Fruit fly (Drosophila melanogaster) whole organism, wandering third instar larva: ENCODE results near the gene fliI.

Source experiments
- Abd-B ChIP-seq: fragments of >200 bp; optimal IDR thresholded peaks from 2 replicates; lab custom pipeline; 2017; ENCODE audit warnings: missing biosample characterization, missing genetic modification characterization
- CG32264 ChIP-seq: fragments of 200-800 bp; sonication (Bioruptor generic); optimal IDR thresholded peaks from 2 replicates; lab custom pipeline; 2016; ENCODE audit warnings: missing biosample characterization, missing genetic modification characterization
- CG9705 ChIP-seq: fragments of 200-800 bp; sonication (Bioruptor generic); optimal IDR thresholded peaks from 2 replicates; lab custom pipeline; 2018; ENCODE audit warnings: missing biosample characterization, mild to moderate bottlenecking, missing genetic modification characterization
- CrebA ChIP-seq: fragments of 200-800 bp; sonication (Bioruptor generic); optimal IDR thresholded peaks from 2 replicates; lab custom pipeline; 2016; ENCODE audit warnings: missing biosample characterization, mild to moderate bottlenecking, missing genetic modification characterization, borderline replicate concordance
- Dfd ChIP-seq: fragments of >200 bp; optimal IDR thresholded peaks from 2 replicates; lab custom pipeline; 2017; ENCODE audit warnings: missing biosample characterization, missing genetic modification characterization
- Dif ChIP-seq: fragments of 200-275, 200-300 bp; sonication (Bioruptor generic); optimal IDR thresholded peaks from 2 replicates; lab custom pipeline; 2018; ENCODE audit warnings: missing biosample characterization, missing genetic modification characterization; ENCODE audit not compliant: partially characterized antibody
- GATAd ChIP-seq: sonication (Bioruptor generic); optimal IDR thresholded peaks from 2 replicates; lab custom pipeline; 2016; ENCODE audit warnings: missing biosample characterization, missing genetic modification characterization
- HLH106 ChIP-seq: fragments of 200-800 bp; optimal IDR thresholded peaks from 3 replicates; lab custom pipeline; 2019; ENCODE audit warnings: missing biosample characterization, mild to moderate bottlenecking, missing genetic modification characterization, moderate library complexity
- Hnf4 ChIP-seq: fragments of 200-800 bp; sonication (Bioruptor generic); optimal IDR thresholded peaks from 2 replicates; lab custom pipeline; 2016; ENCODE audit warnings: missing biosample characterization, mild to moderate bottlenecking, missing genetic modification characterization
- Hr78 ChIP-seq: fragments of >200 bp; optimal IDR thresholded peaks from 2 replicates; lab custom pipeline; 2017; ENCODE audit warnings: missing biosample characterization, missing genetic modification characterization
- Hr83 ChIP-seq: fragments of 200-300 bp; sonication (Bioruptor generic); optimal IDR thresholded peaks from 2 replicates; lab custom pipeline; 2016; ENCODE audit warnings: missing biosample characterization, mild to moderate bottlenecking, missing genetic modification characterization, moderate library complexity; ENCODE audit not compliant: poor library complexity, severe bottlenecking
- Jra ChIP-seq: sonication (Bioruptor generic); optimal IDR thresholded peaks from 2 replicates; lab custom pipeline; 2016; ENCODE audit warnings: missing biosample characterization, missing genetic modification characterization
- Mio ChIP-seq: sonication (Bioruptor generic); optimal IDR thresholded peaks from 2 replicates; lab custom pipeline; 2016; ENCODE audit warnings: missing biosample characterization, missing genetic modification characterization
- Myc ChIP-seq: fragments of >200 bp; optimal IDR thresholded peaks from 2 replicates; lab custom pipeline; 2017
- N ChIP-seq: fragments of >200 bp; optimal IDR thresholded peaks from 2 replicates; lab custom pipeline; 2018; ENCODE audit warnings: missing biosample characterization, missing external identifiers, missing genetic modification characterization
- OdsH ChIP-seq: fragments of 200-800 bp; sonication (Bioruptor generic); optimal IDR thresholded peaks from 2 replicates; lab custom pipeline; 2016; ENCODE audit warnings: missing biosample characterization, mild to moderate bottlenecking, missing genetic modification characterization
- Rel ChIP-seq, 2 experiments: fragments of 200-800 bp; sonication (Bioruptor generic) in 1 of 2; optimal IDR thresholded peaks; 2 replicates in 1 of 2; 3 replicates in 1 of 2; lab custom pipeline; 2016 to 2019; ENCODE audit warnings: mild to moderate bottlenecking in 2 of 2, missing biosample characterization in 2 of 2, missing genetic modification characterization in 2 of 2, moderate library complexity in 1 of 2
- Sp1 ChIP-seq: fragments of 200-800 bp; sonication (Bioruptor generic); optimal IDR thresholded peaks from 3 replicates; lab custom pipeline; 2019; ENCODE audit warnings: missing biosample characterization, mild to moderate bottlenecking, missing genetic modification characterization, moderate library complexity
- Vsx2 ChIP-seq: fragments of 200-300, 225-300 bp; sonication (Bioruptor generic); optimal IDR thresholded peaks from 2 replicates; lab custom pipeline; 2018; ENCODE audit warnings: missing biosample characterization, missing genetic modification characterization; ENCODE audit not compliant: partially characterized antibody
- br ChIP-seq: fragments of 200-800 bp; sonication (Bioruptor generic); optimal IDR thresholded peaks from 2 replicates; lab custom pipeline; 2016; ENCODE audit warnings: missing biosample characterization, missing genetic modification characterization
- brk ChIP-seq: fragments of 200-800 bp; sonication (Bioruptor generic); optimal IDR thresholded peaks from 2 replicates; lab custom pipeline; 2016; ENCODE audit warnings: missing biosample characterization, mild to moderate bottlenecking, missing genetic modification characterization
- dl ChIP-seq, 2 experiments: fragments of 175-275, 200-275 bp in 1 of 2; fragments of 200-275 bp in 1 of 2; sonication (Bioruptor generic); optimal IDR thresholded peaks; lab custom pipeline; 2018; ENCODE audit warnings: mild to moderate bottlenecking in 2 of 2, missing biosample characterization in 2 of 2, missing genetic modification characterization in 2 of 2, moderate library complexity in 2 of 2; ENCODE audit not compliant: partially characterized antibody in 2 of 2, insufficient read depth in 1 of 2
- dmrt93B ChIP-seq: fragments of 200-800 bp; sonication (Bioruptor generic); optimal IDR thresholded peaks from 2 replicates; lab custom pipeline; 2018; ENCODE audit warnings: missing biosample characterization, mild to moderate bottlenecking, missing genetic modification characterization
- dsf ChIP-seq: sonication (Bioruptor generic); optimal IDR thresholded peaks from 2 replicates; lab custom pipeline; 2016; ENCODE audit warnings: missing biosample characterization, missing genetic modification characterization, borderline replicate concordance
- ey ChIP-seq: fragments of 200-800 bp; sonication (Bioruptor generic); optimal IDR thresholded peaks from 2 replicates; lab custom pipeline; 2016; ENCODE audit warnings: missing biosample characterization, missing genetic modification characterization
- foxo ChIP-seq, 2 experiments: fragments of 200-800 bp; sonication (Bioruptor generic); optimal IDR thresholded peaks; 2 replicates in 1 of 2; 3 replicates in 1 of 2; lab custom pipeline; 2016 to 2017; ENCODE audit warnings: missing biosample characterization in 2 of 2, missing genetic modification characterization in 2 of 2
- fru ChIP-seq: fragments of 200-800 bp; sonication (Bioruptor generic); optimal IDR thresholded peaks from 3 replicates; lab custom pipeline; 2016; ENCODE audit warnings: missing biosample characterization, mild to moderate bottlenecking, missing genetic modification characterization
- h ChIP-seq: fragments of 200-800 bp; sonication (Bioruptor generic); optimal IDR thresholded peaks from 3 replicates; lab custom pipeline; 2016; ENCODE audit warnings: missing biosample characterization, mild to moderate bottlenecking, missing genetic modification characterization
- jim ChIP-seq: fragments of 175-275, 200-325 bp; sonication (Bioruptor generic); optimal IDR thresholded peaks from 2 replicates; lab custom pipeline; 2016; ENCODE audit warnings: missing biosample characterization, mild to moderate bottlenecking, missing genetic modification characterization
- lola ChIP-seq: fragments of >200 bp; optimal IDR thresholded peaks from 2 replicates; lab custom pipeline; 2017; ENCODE audit warnings: missing biosample characterization, missing genetic modification characterization
- pan ChIP-seq: fragments of >200 bp; optimal IDR thresholded peaks from 2 replicates; lab custom pipeline; 2017
- psq ChIP-seq: fragments of 200-800 bp; sonication (Bioruptor generic); optimal IDR thresholded peaks from 3 replicates; lab custom pipeline; 2017; ENCODE audit warnings: missing biosample characterization, mild to moderate bottlenecking, missing genetic modification characterization, moderate library complexity
- rgr ChIP-seq: fragments of 200-800 bp; sonication (Bioruptor generic); optimal IDR thresholded peaks from 3 replicates; lab custom pipeline; 2016; ENCODE audit warnings: missing biosample characterization, mild to moderate bottlenecking, missing genetic modification characterization
- sage ChIP-seq: fragments of 200-800 bp; sonication (Bioruptor generic); optimal IDR thresholded peaks from 2 replicates; lab custom pipeline; 2016; ENCODE audit warnings: missing biosample characterization, mild to moderate bottlenecking, missing genetic modification characterization
- sv ChIP-seq: fragments of 200-800 bp; sonication (Bioruptor generic); optimal IDR thresholded peaks from 3 replicates; lab custom pipeline; 2016; ENCODE audit warnings: missing biosample characterization, missing genetic modification characterization
- tai ChIP-seq: sonication (Bioruptor generic); optimal IDR thresholded peaks from 2 replicates; lab custom pipeline; 2016; ENCODE audit warnings: missing biosample characterization, missing genetic modification characterization
- usp ChIP-seq: fragments of >200 bp; optimal IDR thresholded peaks from 2 replicates; lab custom pipeline; 2017; ENCODE audit warnings: missing biosample characterization, missing genetic modification characterization
- woc ChIP-seq: sonication (Bioruptor generic); optimal IDR thresholded peaks from 2 replicates; lab custom pipeline; 2016; ENCODE audit warnings: missing biosample characterization, mild to moderate bottlenecking, missing genetic modification characterization

Gene fliI

DNA sequence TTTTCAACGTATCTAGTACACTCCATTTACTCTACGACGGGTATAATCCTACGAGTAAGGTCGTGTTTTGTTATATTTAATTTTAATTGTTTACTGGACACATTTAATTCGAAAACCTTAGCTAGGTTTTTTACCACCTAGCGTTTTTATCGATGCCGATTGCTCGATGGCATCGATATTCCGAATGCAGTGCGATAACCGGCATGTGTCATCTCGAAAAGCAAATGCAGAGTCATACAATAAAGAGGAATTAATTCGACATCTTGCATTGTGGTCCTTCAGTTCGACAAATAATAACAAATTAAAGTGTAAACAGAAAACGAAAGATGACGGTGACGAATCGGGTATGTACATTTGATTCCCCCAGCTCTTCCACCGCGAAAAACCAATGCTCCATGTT is 23.7 kb upstream of the fliI start, which contains the start of gene Rpt6:
Gene Rpt6 (plus strand): TSS at position 201 of the 400 bp plus-strand sequence.
- TF ChIP-seq Mio (GFP tag; lab: Kevin White, UChicago): no peak
- no peak for TF ChIP-seq br (GFP tag; lab: Kevin White, UChicago)
- no peak for TF ChIP-seq Rel (GFP tag; optimal IDR thresholded peaks at IDR 0.05; lab: Kevin White, UChicago)
- TF ChIP-seq Rel (tag; optimal IDR thresholded peaks at IDR 0.05; lab: Kevin White, UChicago): peak; percentile 0
- TF ChIP-seq CG32264 (GFP tag; lab: Kevin White, UChicago): no peak
- TF ChIP-seq h (GFP tag; lab: Kevin White, UChicago): peak; percentile 5
- no peak for TF ChIP-seq Myc (lab: Kevin White, UChicago)
- TF ChIP-seq Jra (GFP tag; lab: Kevin White, UChicago): peak; percentile 11

- TF ChIP-seq Mio (GFP tag; lab: Kevin White, UChicago): no peak
- TF ChIP-seq tai (GFP tag; lab: Kevin White, UChicago): no peak
- TF ChIP-seq Hr83 (GFP tag; lab: Kevin White, UChicago): no peak
- no peak for TF ChIP-seq rgr (GFP tag; lab: Kevin White, UChicago)
- no peak for TF ChIP-seq psq (GFP tag; lab: Kevin White, UChicago)
- no peak for TF ChIP-seq Vsx2 (GFP tag; lab: Kevin White, UChicago)
- TF ChIP-seq br (GFP tag; lab: Kevin White, UChicago): no peak
- TF ChIP-seq pan: no peak
- TF ChIP-seq Hr78 (GFP tag; lab: Kevin White, UChicago): no peak
- no peak for TF ChIP-seq Abd-B (GFP tag; lab: Kevin White, UChicago)
- TF ChIP-seq Rel (GFP tag; optimal IDR thresholded peaks at IDR 0.05; lab: Kevin White, UChicago): no peak
- no peak for TF ChIP-seq Rel (tag; optimal IDR thresholded peaks at IDR 0.05; lab: Kevin White, UChicago)
- no peak for TF ChIP-seq jim (GFP tag; lab: Kevin White, UChicago)
- no peak for TF ChIP-seq sv (GFP tag; lab: Kevin White, UChicago)
- TF ChIP-seq foxo (GFP tag; optimal IDR thresholded peaks at IDR 0.05; lab: Kevin White, UChicago): no peak
- no peak for TF ChIP-seq Jra (GFP tag; lab: Kevin White, UChicago)
- TF ChIP-seq usp (GFP tag; lab: Kevin White, UChicago): no peak
- no peak for TF ChIP-seq Myc (lab: Kevin White, UChicago)
- TF ChIP-seq HLH106 (tag; lab: Kevin White, UChicago): no peak
- TF ChIP-seq ey (GFP tag; lab: Kevin White, UChicago): no peak
Observed at dm6 chrX:21317422-21317821, 22.1 kb upstream of the fliI start, which contains the start of gene CG1801. CG1801 (minus strand) TSS chrX:21317522.

- TF ChIP-seq rgr (GFP tag; lab: Kevin White, UChicago): peak; percentile 79
- TF ChIP-seq dmrt93B: peak; percentile 85
- TF ChIP-seq GATAd (GFP tag; lab: Kevin White, UChicago): no peak
- TF ChIP-seq CrebA (GFP tag; lab: Kevin White, UChicago): no peak
- no peak for TF ChIP-seq Rel (GFP tag; optimal IDR thresholded peaks at IDR 0.05; lab: Kevin White, UChicago)
- TF ChIP-seq Rel (tag; optimal IDR thresholded peaks at IDR 0.05; lab: Kevin White, UChicago): peak; percentile 56
- TF ChIP-seq Jra (GFP tag; lab: Kevin White, UChicago): peak; percentile 50
- TF ChIP-seq Abd-B (GFP tag; lab: Kevin White, UChicago): no peak
- peak; percentile 76 for TF ChIP-seq ey (GFP tag; lab: Kevin White, UChicago)
- TF ChIP-seq CG32264 (GFP tag; lab: Kevin White, UChicago): peak; percentile 43
- no peak for TF ChIP-seq Dif
- TF ChIP-seq Vsx2 (GFP tag; lab: Kevin White, UChicago): no peak
- TF ChIP-seq h (GFP tag; lab: Kevin White, UChicago): peak; percentile 80
- TF ChIP-seq Dfd: no peak
- peak; percentile 88 for TF ChIP-seq HLH106 (tag; lab: Kevin White, UChicago)
- peak; percentile 74 for TF ChIP-seq CG9705 (GFP tag; lab: Kevin White, UChicago)
- no peak for TF ChIP-seq dl (GFP tag; optimal IDR thresholded peaks at IDR 0.05; lab: Kevin White, UChicago; ENCODE audit: insufficient read depth in 1 of 2, partially characterized antibody in 2 of 2)
- TF ChIP-seq brk (GFP tag; lab: Kevin White, UChicago): no peak
- TF ChIP-seq sv (GFP tag; lab: Kevin White, UChicago): peak; percentile 83
- peak; percentile 32 for TF ChIP-seq Hr83 (GFP tag; lab: Kevin White, UChicago)
- no peak for TF ChIP-seq N
- no peak for TF ChIP-seq Myc (lab: Kevin White, UChicago)
- TF ChIP-seq woc (GFP tag; lab: Kevin White, UChicago): peak; percentile 92
- TF ChIP-seq usp (GFP tag; lab: Kevin White, UChicago): no peak
- TF ChIP-seq jim (GFP tag; lab: Kevin White, UChicago): no peak
- TF ChIP-seq foxo (GFP tag; optimal IDR thresholded peaks at IDR 0.05; lab: Kevin White, UChicago): peak in 1 of 2 experiments; percentile 85
- no peak for TF ChIP-seq pan
- peak; percentile 71 for TF ChIP-seq Hnf4 (GFP tag; lab: Kevin White, UChicago)
- no peak for TF ChIP-seq dsf (GFP tag; lab: Kevin White, UChicago)
- TF ChIP-seq Hr78 (GFP tag; lab: Kevin White, UChicago): no peak
- peak; percentile 87 for TF ChIP-seq Sp1 (GFP tag; lab: Kevin White, UChicago)
- TF ChIP-seq Mio (GFP tag; lab: Kevin White, UChicago): no peak
- no peak for TF ChIP-seq tai (GFP tag; lab: Kevin White, UChicago)
- TF ChIP-seq OdsH (GFP tag; lab: Kevin White, UChicago): peak; percentile 82
- no peak for TF ChIP-seq lola (GFP tag; lab: Kevin White, UChicago)
- TF ChIP-seq psq (GFP tag; lab: Kevin White, UChicago): peak; percentile 76
- TF ChIP-seq br (GFP tag; lab: Kevin White, UChicago): peak; percentile 61
- peak; percentile 23 for TF ChIP-seq sage (GFP tag; lab: Kevin White, UChicago)
- TF ChIP-seq fru: peak; percentile 85
- TF ChIP-seq, all 38 proteins: peak for 20
Observed at dm6 chrX:21319202-21319772, 20.3 kb upstream of the fliI start, which contains the start of the genes SLIRP1 and anox. SLIRP1 (minus strand) TSS chrX:21319296. anox (minus strand) TSS chrX:21319296.
